Fruit fly (Drosophila melanogaster): Measurements from ENCODE around the gene CG3061.
A peak's percentile ranks its signal among the peaks of the same experiment; 100 is the strongest.

CG3061 gene

DNA sequence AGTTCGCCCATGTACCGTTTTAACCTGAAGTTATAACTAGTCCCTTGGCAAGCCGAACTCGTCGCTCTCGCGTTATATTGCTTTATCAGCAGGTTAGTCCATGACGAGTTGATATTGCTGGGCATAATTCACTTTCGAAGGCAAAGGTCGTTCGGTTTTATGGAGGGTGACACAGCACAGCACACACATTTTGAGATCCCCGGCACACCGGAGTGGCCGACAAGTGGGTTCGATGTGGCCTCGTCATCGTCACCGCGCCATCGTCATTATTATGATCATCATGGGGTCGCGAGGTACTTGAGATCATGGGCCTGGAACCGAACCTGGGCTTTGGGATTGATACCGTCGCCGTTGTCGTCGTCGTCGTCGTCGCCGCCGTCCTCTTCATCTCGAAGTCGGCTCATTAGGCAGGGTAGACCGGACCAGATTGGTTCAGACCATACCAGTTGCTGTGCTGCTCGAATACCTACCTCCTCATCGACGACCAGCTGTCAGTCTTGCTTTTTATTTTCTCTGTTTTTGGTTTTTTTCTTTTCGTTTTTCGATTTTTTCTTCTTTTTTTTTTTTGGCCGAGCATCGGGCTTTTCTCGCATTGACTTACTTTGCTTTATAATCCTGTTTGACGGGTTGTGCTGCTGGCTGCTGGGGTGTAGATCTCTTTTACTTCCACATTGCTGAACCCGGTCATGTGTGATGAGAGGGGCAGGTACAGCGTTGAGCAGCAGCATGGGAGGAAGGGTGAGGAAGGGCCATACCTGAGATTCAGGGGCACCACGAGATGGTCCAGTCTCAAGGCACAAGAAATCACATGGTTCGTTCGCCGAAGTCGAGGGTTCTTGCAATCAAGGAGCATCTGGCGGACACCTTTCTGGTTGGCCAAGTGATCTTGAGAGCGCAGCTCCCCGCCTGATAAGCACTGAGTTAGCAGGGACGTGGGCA lies 29.1 kb downstream of the CG3061 start (continued):
- TF ChIP-seq lmd (GFP tag; IDR thresholded peaks at IDR 0.05) (peak; percentile 15; the same call in 1 of the 2 replicates), CG32532 (GFP tag; IDR thresholded peaks at IDR 0.05) (no peak), lbe (GFP tag; optimal IDR thresholded peaks at IDR 0.05) (peak; percentile 77), CG13894 (tag; optimal IDR thresholded peaks at IDR 0.05) (peak; percentile 83), CG17359 (tag; optimal IDR thresholded peaks at IDR 0.05) (peak; percentile 17), NC2β (GFP tag; optimal IDR thresholded peaks at IDR 0.05) (no peak), CG6791 (GFP tag; IDR thresholded peaks at IDR 0.05; ENCODE audit: partially characterized antibody) (no peak), H2.0 (GFP tag; IDR thresholded peaks at IDR 0.05) (no peak), jing (GFP tag; optimal IDR thresholded peaks at IDR 0.05) (no peak), crol (GFP tag; IDR thresholded peaks at IDR 0.05) (peak; percentile 64), CG42726 (GFP tag; IDR thresholded peaks at IDR 0.05; ENCODE audit: partially characterized antibody) (no peak), CG6175 (GFP tag; IDR thresholded peaks at IDR 0.05) (no peak), onecut (GFP tag; IDR thresholded peaks at IDR 0.05) (no peak), CG8290 (GFP tag; optimal IDR thresholded peaks at IDR 0.05) (no peak), CG8290 (tag; optimal IDR thresholded peaks at IDR 0.05) (peak in 1 of 2 experiments; percentile 27), Optix (GFP tag; IDR thresholded peaks at IDR 0.05) (no peak), Blimp-1 (GFP tag; optimal IDR thresholded peaks at IDR 0.05) (peak; percentile 52), gem (tag; optimal IDR thresholded peaks at IDR 0.05) (peak; percentile 12), CG3065 (GFP tag; optimal IDR thresholded peaks at IDR 0.05) (no peak), CG8765 (GFP tag; IDR thresholded peaks at IDR 0.05) (no peak), CG18599 (GFP tag; optimal IDR thresholded peaks at IDR 0.05) (no peak), CG33557 (GFP tag; optimal IDR thresholded peaks at IDR 0.05) (no peak), Oli (tag; optimal IDR thresholded peaks at IDR 0.05) (no peak), Kr (GFP tag; optimal IDR thresholded peaks at IDR 0.05) (no peak), ken (GFP tag; IDR thresholded peaks at IDR 0.05) (0 out of 3 replicates have a peak, but pooled peaks have one; percentile 17), ase (GFP tag; IDR thresholded peaks at IDR 0.05) (0 out of 3 replicates have a peak, but pooled peaks have one; percentile 4), Mes4 (GFP tag; optimal IDR thresholded peaks at IDR 0.05) (no peak), eyg (GFP tag; optimal IDR thresholded peaks at IDR 0.05) (no peak), CG12769 (tag; optimal IDR thresholded peaks at IDR 0.05) (peak; percentile 74), lola (GFP tag; optimal IDR thresholded peaks at IDR 0.05) (no peak), CG8924 (tag; optimal IDR thresholded peaks at IDR 0.05) (no peak), Gsc (GFP tag; IDR thresholded peaks at IDR 0.05) (no peak), CG32767 (GFP tag; IDR thresholded peaks at IDR 0.05) (no peak), CG16813 (GFP tag; IDR thresholded peaks at IDR 0.05; ENCODE audit: partially characterized antibody) (no peak), abd-A (tag; optimal IDR thresholded peaks at IDR 0.05) (peak; percentile 15), wdn (GFP tag; IDR thresholded peaks at IDR 0.05) (no peak), lilli (GFP tag; optimal IDR thresholded peaks at IDR 0.05) (no peak), CG5180 (GFP tag; optimal IDR thresholded peaks at IDR 0.05) (peak; percentile 8), CG10321 (GFP tag; IDR thresholded peaks at IDR 0.05) (no peak), sqz (GFP tag; optimal IDR thresholded peaks at IDR 0.05) (peak; percentile 77), Taf1 (GFP tag; IDR thresholded peaks at IDR 0.05) (no peak), CG15601 (tag; optimal IDR thresholded peaks at IDR 0.05) (no peak), ato (GFP tag; IDR thresholded peaks at IDR 0.05; ENCODE audit: partially characterized antibody) (0 out of 2 replicates have a peak, but pooled peaks have one; percentile 11), bcd (GFP tag; optimal IDR thresholded peaks at IDR 0.05) (no peak), amos (GFP tag; IDR thresholded peaks at IDR 0.05; ENCODE audit: partially characterized antibody) (no peak), ftz-f1 (GFP tag; optimal IDR thresholded peaks at IDR 0.05) (peak; percentile 68), CG11085 (GFP tag; IDR thresholded peaks at IDR 0.05) (no peak), fd64A (GFP tag; optimal IDR thresholded peaks at IDR 0.05) (no peak)
